Worm (Caenorhabditis elegans) whole organism, L4 larva: Measurements from ENCODE around the gene cyp-35A1.

Experiments
- R02D3.7 ChIP-seq: fragments of 150-350 bp; sonication (generic microtip); optimal IDR thresholded peaks from 3 replicates; lab custom pipeline; 2014; ENCODE audit warnings: missing biosample characterization, missing genetic modification characterization
- ceh-28 ChIP-seq: fragments of 150-350 bp; optimal IDR thresholded peaks from 2 replicates; lab custom pipeline; 2014; ENCODE audit warnings: missing biosample characterization, missing genetic modification reagents, missing genetic modification characterization
- dmd-8 ChIP-seq: fragments of 200-800 bp; sonication (Bioruptor generic); IDR thresholded peaks from 2 replicates; pipeline ENCODE4 v1.3.6; 2022; ENCODE audit warnings: missing genetic modification characterization, missing compliant biosample characterization
- dpl-1 ChIP-seq: fragments of 150-350 bp; optimal IDR thresholded peaks from 2 replicates; lab custom pipeline; 2014; ENCODE audit warnings: missing biosample characterization, missing genetic modification reagents, missing genetic modification characterization
- lin-13 ChIP-seq: fragments of 150-350 bp; optimal IDR thresholded peaks from 2 replicates; lab custom pipeline; 2014; ENCODE audit warnings: missing biosample characterization, missing genetic modification reagents, missing genetic modification characterization
- lin-15B ChIP-seq: fragments of 150-350 bp; sonication (generic microtip); optimal IDR thresholded peaks from 3 replicates; lab custom pipeline; 2014; ENCODE audit warnings: missing biosample characterization, missing genetic modification characterization
- mdl-1 ChIP-seq, 2 experiments: fragments of 150-350 bp in 1 of 2; sonication (generic microtip) in 1 of 2; optimal IDR thresholded peaks; 2 replicates each; lab custom pipeline; 2014 to 2017; ENCODE audit warnings: missing biosample characterization in 2 of 2, missing genetic modification characterization in 2 of 2
- mdt-29 ChIP-seq: fragments of 200-800 bp; sonication (Bioruptor generic); IDR thresholded peaks from 2 replicates; pipeline ENCODE4 v1.3.6; 2022; ENCODE audit warnings: missing genetic modification reagents, missing genetic modification characterization, missing compliant biosample characterization
- mxl-3 ChIP-seq: fragments of 200-800 bp; sonication (Bioruptor generic); optimal IDR thresholded peaks from 2 replicates; lab custom pipeline; 2018; ENCODE audit warnings: mild to moderate bottlenecking, missing genetic modification characterization, missing compliant biosample characterization
- nhr-28 ChIP-seq: fragments of 150-350 bp; optimal IDR thresholded peaks from 2 replicates; lab custom pipeline; 2014; ENCODE audit warnings: missing biosample characterization, missing genetic modification characterization
- nhr-76 ChIP-seq: fragments of 150-350 bp; optimal IDR thresholded peaks from 2 replicates; lab custom pipeline; 2014; ENCODE audit warnings: missing biosample characterization, missing genetic modification characterization
- sdz-12 ChIP-seq: fragments of 200-800 bp; sonication (Bioruptor generic); optimal IDR thresholded peaks from 2 replicates; lab custom pipeline; 2018; ENCODE audit warnings: mild to moderate bottlenecking, missing genetic modification characterization, missing compliant biosample characterization
- snpc-4 ChIP-seq: fragments of 150-350 bp; optimal IDR thresholded peaks from 2 replicates; lab custom pipeline; 2014; ENCODE audit warnings: missing biosample characterization, missing genetic modification characterization
- unc-62 ChIP-seq, 3 experiments: fragments of 150-350 bp in 1 of 3; sonication (generic microtip); optimal IDR thresholded peaks in 2 of 3; peaks in 1 of 3; 1 replicate in 1 of 3; 2 replicates in 2 of 3; lab custom pipeline; 2014 to 2017; ENCODE audit warnings: missing biosample characterization in 3 of 3, missing genetic modification characterization in 3 of 3, missing genetic modification reagents in 3 of 3, missing genotype in 1 of 3

DNA sequence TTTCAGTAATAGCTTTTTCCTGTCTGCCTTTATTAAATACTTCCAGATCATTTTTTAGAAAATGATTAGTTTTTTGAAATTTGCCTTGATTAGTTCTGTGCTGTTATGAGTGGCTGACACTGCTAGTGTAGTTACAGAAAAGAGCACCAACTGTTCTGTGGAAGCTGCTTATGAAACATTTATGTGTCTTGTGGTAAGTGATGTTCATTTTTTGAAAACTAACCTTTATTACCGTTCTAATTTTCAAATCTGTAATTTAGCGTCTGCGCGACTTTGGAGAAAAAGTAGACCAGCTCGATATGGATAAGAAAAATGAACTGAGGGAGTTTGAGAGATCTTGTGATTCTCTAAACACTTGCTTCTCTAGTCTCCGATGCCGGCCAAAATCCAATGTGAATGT, 8.0 kb upstream of the cyp-35A1 start, which contains the start of gene srj-14:
- TF ChIP-seq lin-13 (no peak), R02D3.7 (tag; lab: Kevin White, UChicago) (no peak), dmd-8 (GFP tag; lab: Robert Waterston, UW) (no peak), unc-62 (GFP tag; optimal IDR thresholded peaks at IDR 0.05 in 1 of 2; lab: Kevin White, UChicago) (peak in 1 of 2 experiments; percentile 93), unc-62 (tag; optimal IDR thresholded peaks at IDR 0.05; lab: Kevin White, UChicago) (no peak), mdl-1 (tag; optimal IDR thresholded peaks at IDR 0.05; lab: Kevin White, UChicago) (no peak), sdz-12 (GFP tag; lab: Kevin White, UChicago) (no peak), ceh-28 (tag; lab: Kevin White, UChicago) (no peak), mdt-29 (GFP tag; lab: Robert Waterston, UW) (no peak), snpc-4 (tag; lab: Kevin White, UChicago) (no peak), dpl-1 (GFP tag; lab: Kevin White, UChicago) (no peak), lin-15B (tag; lab: Kevin White, UChicago) (no peak), nhr-76 (tag; lab: Kevin White, UChicago) (no peak), mxl-3 (no peak), nhr-28 (tag; lab: Kevin White, UChicago) (no peak)
